Fruit fly (Drosophila melanogaster) whole organism, embryonic: ENCODE results near the gene CG14820.

ENCODE experiments used
- Atf6 ChIP-seq: fragments of 200-800 bp; sonication (Bioruptor generic); IDR thresholded peaks from 2 replicates; pipeline ENCODE4 v1.3.6; 2022; ENCODE audit warnings: missing biosample characterization, missing genetic modification characterization
- CG1024 ChIP-seq: fragments of 200-800 bp; sonication (Bioruptor generic); IDR thresholded peaks from 2 replicates; pipeline ENCODE4 v1.3.6; 2022; ENCODE audit warnings: missing biosample characterization, missing genetic modification characterization
- CG10959 ChIP-seq: fragments of 200-800 bp; sonication (Bioruptor generic); IDR thresholded peaks from 2 replicates; pipeline ENCODE4 v1.3.6; 2022; ENCODE audit warnings: missing biosample characterization, missing genetic modification characterization
- CG10979 ChIP-seq: fragments of 200-800 bp; sonication (Bioruptor generic); optimal IDR thresholded peaks from 2 replicates; lab custom pipeline; 2018; ENCODE audit warnings: missing biosample characterization, mild to moderate bottlenecking, missing genetic modification characterization, moderate library complexity
- CG11504 ChIP-seq: fragments of 200-800 bp; sonication (Bioruptor generic); optimal IDR thresholded peaks from 3 replicates; lab custom pipeline; 2019; ENCODE audit warnings: missing biosample characterization, mild to moderate bottlenecking, missing genetic modification characterization, moderate library complexity
- CG11560 ChIP-seq: fragments of 200-800 bp; sonication (Bioruptor generic); IDR thresholded peaks from 3 replicates; pipeline ENCODE4 v1.3.6; 2022; ENCODE audit warnings: missing biosample characterization, missing genetic modification characterization
- CG12155 ChIP-seq: fragments of 200-800 bp; sonication (Bioruptor generic); optimal IDR thresholded peaks from 3 replicates; lab custom pipeline; 2016; ENCODE audit warnings: missing biosample characterization, missing genetic modification characterization
- CG13296 ChIP-seq: fragments of 200-800 bp; sonication (Bioruptor generic); optimal IDR thresholded peaks from 3 replicates; lab custom pipeline; 2018; ENCODE audit warnings: missing biosample characterization, mild to moderate bottlenecking, missing genetic modification characterization
- CG14014 ChIP-seq: fragments of 200-800 bp; sonication (Bioruptor generic); IDR thresholded peaks from 2 replicates; pipeline ENCODE4 v1.3.6; 2022; ENCODE audit warnings: missing biosample characterization, missing genetic modification characterization
- CG15269 ChIP-seq: fragments of 200-800 bp; sonication (Bioruptor generic); optimal IDR thresholded peaks from 2 replicates; lab custom pipeline; 2018; ENCODE audit warnings: missing biosample characterization, mild to moderate bottlenecking, missing genetic modification characterization, moderate library complexity
- CG15601 ChIP-seq: fragments of 200-800 bp; sonication (Bioruptor generic); optimal IDR thresholded peaks from 3 replicates; lab custom pipeline; 2019; ENCODE audit warnings: missing biosample characterization, mild to moderate bottlenecking, missing genetic modification characterization, moderate library complexity
- CG17361 ChIP-seq: fragments of 200-800 bp; sonication (Bioruptor generic); IDR thresholded peaks from 3 replicates; pipeline ENCODE4 v1.3.6; 2022; ENCODE audit warnings: missing biosample characterization, missing genetic modification characterization
- CG17912 ChIP-seq: fragments of 200-800 bp; sonication (Bioruptor generic); optimal IDR thresholded peaks from 2 replicates; lab custom pipeline; 2018; ENCODE audit warnings: missing biosample characterization, mild to moderate bottlenecking, missing genetic modification characterization
- CG2120 ChIP-seq: fragments of 200-800 bp; sonication (Bioruptor generic); optimal IDR thresholded peaks from 3 replicates; lab custom pipeline; 2016; ENCODE audit warnings: missing biosample characterization, missing genetic modification characterization
- CG2678 ChIP-seq: fragments of 200-800 bp; sonication (Bioruptor generic); optimal IDR thresholded peaks from 3 replicates; lab custom pipeline; 2019; ENCODE audit warnings: missing biosample characterization, mild to moderate bottlenecking, missing genetic modification characterization, moderate library complexity
- CG31441 ChIP-seq: fragments of 200-800 bp; sonication (Bioruptor generic); IDR thresholded peaks from 2 replicates; pipeline ENCODE4 v1.3.6; 2022; ENCODE audit warnings: missing biosample characterization, missing genetic modification characterization
- CG32767 ChIP-seq: fragments of 200-800 bp; sonication (Bioruptor generic); IDR thresholded peaks from 2 replicates; pipeline ENCODE4 v1.3.6; 2022; ENCODE audit warnings: missing biosample characterization, missing genetic modification characterization
- CG32772 ChIP-seq: fragments of 200-800 bp; sonication (Bioruptor generic); IDR thresholded peaks from 2 replicates; pipeline ENCODE4 v1.3.6; 2022; ENCODE audit warnings: missing biosample characterization, missing genetic modification characterization
- CG3847 ChIP-seq: fragments of 200-800 bp; sonication (Bioruptor generic); IDR thresholded peaks from 2 replicates; pipeline ENCODE4 v1.3.6; 2022; ENCODE audit warnings: missing biosample characterization, missing genetic modification characterization
- CG6175 ChIP-seq: fragments of 200-800 bp; sonication (Bioruptor generic); IDR thresholded peaks from 3 replicates; pipeline ENCODE4 v1.3.6; 2022; ENCODE audit warnings: missing biosample characterization, missing genetic modification characterization
- CG7556 ChIP-seq: fragments of 200-800 bp; sonication (Bioruptor generic); optimal IDR thresholded peaks from 2 replicates; lab custom pipeline; 2017; ENCODE audit warnings: missing biosample characterization, mild to moderate bottlenecking, missing genetic modification characterization
- GATAe ChIP-seq: fragments of 200-800 bp; sonication (Bioruptor generic); conservative IDR thresholded peaks from 2 replicates; pipeline ENCODE4 v1.3.6; 2022; ENCODE audit warnings: missing biosample characterization, missing genetic modification characterization
- Hand ChIP-seq: fragments of 200-800 bp; sonication (Bioruptor generic); optimal IDR thresholded peaks from 2 replicates; lab custom pipeline; 2017; ENCODE audit warnings: mild to moderate bottlenecking, missing biosample characterization, missing genetic modification reagents, missing genetic modification characterization
- Kr ChIP-seq: fragments of 200-800 bp; sonication (Bioruptor generic); optimal IDR thresholded peaks from 2 replicates; lab custom pipeline; 2017; ENCODE audit warnings: missing biosample characterization, mild to moderate bottlenecking, missing genetic modification characterization
- Med ChIP-seq: fragments of 200-800 bp; sonication (Bioruptor generic); peaks from one replicate; lab custom pipeline; 2016; ENCODE audit warnings: missing biosample characterization, missing genetic modification characterization, mild to moderate bottlenecking, inconsistent platforms, moderate library complexity
- Sox100B ChIP-seq: fragments of 200-800 bp; sonication (Bioruptor generic); optimal IDR thresholded peaks from 3 replicates; lab custom pipeline; 2018; ENCODE audit warnings: missing biosample characterization, mild to moderate bottlenecking, missing genetic modification characterization
- Ssrp ChIP-seq: fragments of 200-800 bp; sonication (Bioruptor generic); optimal IDR thresholded peaks from 2 replicates; lab custom pipeline; 2018; ENCODE audit warnings: missing biosample characterization, mild to moderate bottlenecking, missing genetic modification characterization, moderate library complexity
- bab2 ChIP-seq: fragments of 200-800 bp; sonication (Bioruptor generic); optimal IDR thresholded peaks from 2 replicates; lab custom pipeline; 2016; ENCODE audit warnings: missing biosample characterization, missing genetic modification characterization
- cg ChIP-seq: fragments of 200-800 bp; sonication (Bioruptor generic); optimal IDR thresholded peaks from 3 replicates; lab custom pipeline; 2019; ENCODE audit warnings: missing biosample characterization, mild to moderate bottlenecking, missing genetic modification characterization, moderate library complexity
- dysf ChIP-seq: fragments of 200-800 bp; sonication (Bioruptor generic); IDR thresholded peaks from 3 replicates; pipeline ENCODE4 v1.3.6; 2022; ENCODE audit warnings: missing biosample characterization, missing genetic modification characterization
- gem ChIP-seq: fragments of 200-800 bp; sonication (Bioruptor generic); optimal IDR thresholded peaks from 2 replicates; lab custom pipeline; 2019; ENCODE audit warnings: missing biosample characterization, mild to moderate bottlenecking, missing genetic modification characterization, moderate library complexity
- grau ChIP-seq: fragments of 200-800 bp; optimal IDR thresholded peaks from 3 replicates; lab custom pipeline; 2019; ENCODE audit warnings: missing biosample characterization, mild to moderate bottlenecking, missing genetic modification characterization, moderate library complexity
- mam ChIP-seq: fragments of 200-800 bp; sonication (Bioruptor generic); optimal IDR thresholded peaks from 3 replicates; lab custom pipeline; 2016; ENCODE audit warnings: missing biosample characterization, missing genetic modification characterization
- repo ChIP-seq: fragments of 200-800 bp; sonication (Bioruptor generic); optimal IDR thresholded peaks from 2 replicates; lab custom pipeline; 2016; ENCODE audit warnings: missing biosample characterization, missing genetic modification characterization
- ro ChIP-seq: fragments of 200-800 bp; sonication (Bioruptor generic); IDR thresholded peaks from 2 replicates; pipeline ENCODE4 v1.3.6; 2022; ENCODE audit warnings: missing biosample characterization, missing genetic modification characterization
- scrt ChIP-seq: fragments of 200-800 bp; sonication (Bioruptor generic); optimal IDR thresholded peaks from 2 replicates; lab custom pipeline; 2018; ENCODE audit warnings: missing biosample characterization, mild to moderate bottlenecking, missing genetic modification characterization, moderate library complexity
- sob ChIP-seq: fragments of 200-800 bp; sonication (Bioruptor generic); IDR thresholded peaks from 2 replicates; pipeline ENCODE4 v1.3.6; 2022; ENCODE audit warnings: missing biosample characterization, missing genetic modification characterization
- tx ChIP-seq: fragments of 200-800 bp; sonication (Bioruptor generic); optimal IDR thresholded peaks from 2 replicates; lab custom pipeline; 2016; ENCODE audit warnings: missing biosample characterization, missing genetic modification characterization
- unpg ChIP-seq: fragments of 200-800 bp; sonication (Bioruptor generic); optimal IDR thresholded peaks from 3 replicates; lab custom pipeline; 2018; ENCODE audit warnings: missing biosample characterization, mild to moderate bottlenecking, missing genetic modification characterization, moderate library complexity

CG14820 gene

dm6 chr3L:6943948-6944319 lies 11.2 kb downstream of the CG14820 start (continued):
- TF ChIP-seq mam (GFP tag; lab: Kevin White, UChicago): peak; percentile 32
- no peak for TF ChIP-seq Sox100B (GFP tag; lab: Kevin White, UChicago)
- peak; percentile 85 for TF ChIP-seq grau
- TF ChIP-seq CG17912: no peak
- TF ChIP-seq sob (GFP tag; lab: Robert Waterston, UW): no peak
- TF ChIP-seq CG15601: no peak
- TF ChIP-seq ro (GFP tag; lab: Robert Waterston, UW): no peak
- no peak for TF ChIP-seq Hand (GFP tag; lab: Kevin White, UChicago)
- peak; percentile 22; the same call in 1 of the 2 replicates for TF ChIP-seq Atf6 (GFP tag; lab: Robert Waterston, UW)
- peak; percentile 10 for TF ChIP-seq CG13296 (GFP tag; lab: Kevin White, UChicago)
- TF ChIP-seq CG15269 (tag; lab: Kevin White, UChicago): peak; percentile 34
- TF ChIP-seq dysf (GFP tag; lab: Robert Waterston, UW): peak; percentile 46; the same call in 1 of the 3 replicates
- TF ChIP-seq tx (GFP tag; lab: Kevin White, UChicago): no peak
- TF ChIP-seq CG10979 (tag; lab: Kevin White, UChicago): no peak
- peak; percentile 76 for TF ChIP-seq Med (GFP tag; lab: Kevin White, UChicago)
- TF ChIP-seq CG14014 (GFP tag; lab: Robert Waterston, UW): no peak
- TF ChIP-seq CG12155: no peak
- peak; percentile 20 for TF ChIP-seq Ssrp (tag; lab: Kevin White, UChicago)
- TF ChIP-seq CG11560 (tag; lab: Robert Waterston, UW): no peak
- TF ChIP-seq CG17361: 0 out of 3 replicates have a peak, but pooled peaks have one; percentile 34
- TF ChIP-seq GATAe: no peak
- TF ChIP-seq CG2120 (GFP tag; lab: Kevin White, UChicago): peak; percentile 52
- no peak for TF ChIP-seq bab2
- peak; percentile 36; the same call in 1 of the 2 replicates for TF ChIP-seq CG31441 (GFP tag; lab: Robert Waterston, UW)
- peak; percentile 26 for TF ChIP-seq CG2678 (tag; lab: Kevin White, UChicago)
- no peak for TF ChIP-seq CG6175 (GFP tag; lab: Robert Waterston, UW)
- peak; percentile 34 for TF ChIP-seq unpg
- TF ChIP-seq gem: peak; percentile 68
- TF ChIP-seq CG3847 (GFP tag; lab: Robert Waterston, UW): 0 out of 2 replicates have a peak, but pooled peaks have one; percentile 18
- 0 out of 2 replicates have a peak, but pooled peaks have one; percentile 10 for TF ChIP-seq CG32767 (GFP tag; lab: Robert Waterston, UW)
- peak; percentile 25 for TF ChIP-seq CG7556 (GFP tag; lab: Kevin White, UChicago)
- no peak for TF ChIP-seq CG1024 (GFP tag; lab: Robert Waterston, UW)
- TF ChIP-seq CG11504 (tag; lab: Kevin White, UChicago): peak; percentile 26
- TF ChIP-seq, all 482 proteins: peak for 48

dm6 chr3L:6945357-6945756 lies 12.6 kb downstream of the CG14820 start:
- peak; percentile 59 for TF ChIP-seq Med (GFP tag; lab: Kevin White, UChicago)
- no peak for TF ChIP-seq CG32772 (GFP tag; lab: Robert Waterston, UW)
- peak; percentile 20; the same call in 1 of the 2 replicates for TF ChIP-seq CG10959
- TF ChIP-seq Kr (GFP tag; lab: Kevin White, UChicago): peak; percentile 36
- TF ChIP-seq scrt (GFP tag; lab: Kevin White, UChicago): peak; percentile 56
- peak; percentile 17 for TF ChIP-seq cg
- no peak for TF ChIP-seq repo (GFP tag; lab: Kevin White, UChicago)
